Worm (Caenorhabditis elegans) whole organism, L4 larva: Measurements from ENCODE around the gene col-13.

Source experiments
- F44E2.7 ChIP-seq: fragments of 200-800 bp; sonication (Bioruptor generic); IDR thresholded peaks from 2 replicates; pipeline ENCODE4 v2.1.2; 2022; ENCODE audit warnings: missing genetic modification characterization, missing compliant biosample characterization
- aha-1 ChIP-seq: fragments of 150-350 bp; peaks from one replicate; lab custom pipeline; 2014; ENCODE audit warnings: missing biosample characterization, missing genetic modification characterization
- ceh-28 ChIP-seq: fragments of 150-350 bp; optimal IDR thresholded peaks from 2 replicates; lab custom pipeline; 2014; ENCODE audit warnings: missing biosample characterization, missing genetic modification reagents, missing genetic modification characterization
- cey-2 ChIP-seq: sonication (generic microtip); optimal IDR thresholded peaks from 3 replicates; lab custom pipeline; 2017; ENCODE audit warnings: missing genetic modification characterization, mild to moderate bottlenecking, missing compliant biosample characterization, antibody characterized with exemption, borderline replicate concordance; ENCODE audit not compliant: insufficient read depth
- ctbp-1 ChIP-seq: fragments of 200-800 bp; sonication (Bioruptor generic); IDR thresholded peaks from 2 replicates; pipeline ENCODE4 v1.3.6; 2022; ENCODE audit warnings: missing genetic modification reagents, missing genetic modification characterization, missing compliant biosample characterization
- daf-16 ChIP-seq, 3 experiments: sonication (generic microtip); optimal IDR thresholded peaks; 2 replicates each; lab custom pipeline; 2016 to 2017; ENCODE audit warnings: missing genetic modification characterization in 3 of 3, missing genetic modification reagents in 3 of 3, mild to moderate bottlenecking in 2 of 3, missing compliant biosample characterization in 2 of 3, missing biosample characterization in 1 of 3, moderate library complexity in 1 of 3
- dmd-9 ChIP-seq: fragments of 200-800 bp; sonication (Bioruptor generic); IDR thresholded peaks from 2 replicates; pipeline ENCODE4 v1.3.6; 2022; ENCODE audit warnings: missing genetic modification reagents, missing genetic modification characterization, missing compliant biosample characterization
- fkh-10 ChIP-seq: fragments of 150-350 bp; optimal IDR thresholded peaks from 2 replicates; lab custom pipeline; 2014; ENCODE audit warnings: missing biosample characterization, missing genetic modification reagents, missing genetic modification characterization
- fos-1 ChIP-seq: fragments of 150-350 bp; optimal IDR thresholded peaks from 2 replicates; lab custom pipeline; 2014; ENCODE audit warnings: missing biosample characterization, missing genetic modification characterization
- hif-1 ChIP-seq, 2 experiments: sonication (generic microtip); optimal IDR thresholded peaks; 2 replicates each; lab custom pipeline; 2016 to 2017; ENCODE audit warnings: missing compliant biosample characterization in 2 of 2, missing genetic modification characterization in 2 of 2, missing genetic modification reagents in 2 of 2, missing genotype in 2 of 2, mild to moderate bottlenecking in 1 of 2
- hlh-11 ChIP-seq: fragments of 200-800 bp; sonication (Bioruptor generic); optimal IDR thresholded peaks from 2 replicates; lab custom pipeline; 2018; ENCODE audit warnings: mild to moderate bottlenecking, missing genetic modification characterization, missing compliant biosample characterization
- hlh-30 ChIP-seq: sonication (generic microtip); optimal IDR thresholded peaks from 2 replicates; lab custom pipeline; 2017; ENCODE audit warnings: antibody characterized with exemption, mild to moderate bottlenecking, missing genetic modification characterization, missing compliant biosample characterization; ENCODE audit not compliant: insufficient read depth
- hmg-1.1 ChIP-seq: fragments of 200-800 bp; sonication (Bioruptor generic); IDR thresholded peaks from 2 replicates; pipeline ENCODE4 v1.3.6; 2022; ENCODE audit warnings: missing genetic modification reagents, missing genetic modification characterization, missing compliant biosample characterization
- lin-15B ChIP-seq: fragments of 150-350 bp; sonication (generic microtip); optimal IDR thresholded peaks from 3 replicates; lab custom pipeline; 2014; ENCODE audit warnings: missing biosample characterization, missing genetic modification characterization
- lin-39 ChIP-seq: fragments of 150-350 bp; optimal IDR thresholded peaks from 2 replicates; lab custom pipeline; 2014; ENCODE audit warnings: missing biosample characterization, missing genetic modification reagents, missing genetic modification characterization
- lsy-2 ChIP-seq, 2 experiments: fragments of 150-350 bp in 1 of 2; sonication (generic microtip) in 1 of 2; optimal IDR thresholded peaks; 2 replicates each; lab custom pipeline; 2014 to 2017; ENCODE audit warnings: missing biosample characterization in 2 of 2, missing genetic modification characterization in 2 of 2
- madf-5 ChIP-seq, 2 experiments: fragments of 200-800 bp; sonication (Bioruptor generic); IDR thresholded peaks; 2 replicates each; pipeline ENCODE4 v1.3.6; 2022; ENCODE audit warnings: missing compliant biosample characterization in 2 of 2, missing genetic modification characterization in 2 of 2
- madf-9 ChIP-seq: fragments of 200-800 bp; sonication (Bioruptor generic); conservative IDR thresholded peaks from 2 replicates; pipeline ENCODE4 v1.3.6; 2022; ENCODE audit warnings: missing genetic modification reagents, missing genetic modification characterization, missing compliant biosample characterization
- mdl-1 ChIP-seq, 2 experiments: fragments of 150-350 bp in 1 of 2; sonication (generic microtip) in 1 of 2; optimal IDR thresholded peaks; 2 replicates each; lab custom pipeline; 2014 to 2017; ENCODE audit warnings: missing biosample characterization in 2 of 2, missing genetic modification characterization in 2 of 2
- mep-1 ChIP-seq: fragments of 150-350 bp; sonication (generic microtip); optimal IDR thresholded peaks from 3 replicates; lab custom pipeline; 2014; ENCODE audit warnings: missing biosample characterization, missing genetic modification characterization
- nhr-237 ChIP-seq: sonication (generic microtip); optimal IDR thresholded peaks from 2 replicates; lab custom pipeline; 2017; ENCODE audit warnings: missing biosample characterization, missing genetic modification characterization
- nhr-48 ChIP-seq: sonication (generic microtip); optimal IDR thresholded peaks from 2 replicates; lab custom pipeline; 2016; ENCODE audit warnings: mild to moderate bottlenecking, missing genetic modification characterization, missing compliant biosample characterization
- nhr-6 ChIP-seq: fragments of 150-350 bp; optimal IDR thresholded peaks from 2 replicates; lab custom pipeline; 2014; ENCODE audit warnings: missing biosample characterization, missing genetic modification characterization
- nhr-77 ChIP-seq: fragments of 150-350 bp; optimal IDR thresholded peaks from 2 replicates; lab custom pipeline; 2014; ENCODE audit warnings: missing biosample characterization, missing genetic modification characterization
- pqm-1 ChIP-seq: sonication (generic microtip); optimal IDR thresholded peaks from 2 replicates; lab custom pipeline; 2017; ENCODE audit warnings: missing biosample characterization, missing genetic modification characterization
- spr-1 ChIP-seq: sonication (generic microtip); optimal IDR thresholded peaks from 2 replicates; lab custom pipeline; 2016; ENCODE audit warnings: mild to moderate bottlenecking, missing genetic modification characterization, missing compliant biosample characterization
- unc-62 ChIP-seq, 3 experiments: fragments of 150-350 bp in 1 of 3; sonication (generic microtip); optimal IDR thresholded peaks in 2 of 3; peaks in 1 of 3; 1 replicate in 1 of 3; 2 replicates in 2 of 3; lab custom pipeline; 2014 to 2017; ENCODE audit warnings: missing biosample characterization in 3 of 3, missing genetic modification characterization in 3 of 3, missing genetic modification reagents in 3 of 3, missing genotype in 1 of 3
- zfp-3 ChIP-seq: fragments of 200-800 bp; sonication (Bioruptor generic); conservative IDR thresholded peaks from 2 replicates; pipeline ENCODE4 v1.3.6; 2022; ENCODE audit warnings: missing genetic modification reagents, missing genetic modification characterization, missing compliant biosample characterization

Gene col-13

DNA sequence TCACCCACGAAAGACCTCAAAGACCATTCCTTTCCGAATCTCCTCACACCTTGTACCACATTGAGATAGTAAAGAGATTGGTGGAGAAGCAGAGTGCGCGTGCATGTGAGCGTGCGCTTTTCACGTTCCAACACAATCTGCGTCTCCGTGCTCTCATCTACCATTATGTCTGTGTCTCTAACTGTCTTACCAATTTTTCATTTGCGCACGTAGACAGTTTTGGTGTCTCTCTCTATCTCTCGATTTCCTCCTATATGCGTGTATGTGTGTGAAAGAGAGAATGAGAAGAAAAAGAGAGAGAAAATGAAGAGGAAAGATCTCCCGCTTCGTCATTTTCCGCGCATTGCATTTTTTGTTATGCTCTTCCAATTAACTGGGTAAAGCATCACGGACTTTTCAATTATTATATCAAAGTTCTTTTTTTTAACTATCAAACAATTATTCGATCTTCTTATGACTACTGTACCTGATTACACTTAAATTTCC is 44.9 kb upstream of the col-13 start (continued):
- TF ChIP-seq dmd-9 (GFP tag; lab: Robert Waterston, UW): peak; percentile 57; the same call in 1 of the 2 replicates
- TF ChIP-seq nhr-6 (tag; lab: Kevin White, UChicago): peak; percentile 96
- peak; percentile 83 for TF ChIP-seq hmg-1.1 (GFP tag; lab: Robert Waterston, UW)
- 0 out of 2 replicates have a peak, but pooled peaks have one; percentile 48 for TF ChIP-seq zfp-3 (GFP tag; lab: Robert Waterston, UW)
- TF ChIP-seq cey-2 (tag; lab: Kevin White, UChicago): peak; percentile 89

DNA sequence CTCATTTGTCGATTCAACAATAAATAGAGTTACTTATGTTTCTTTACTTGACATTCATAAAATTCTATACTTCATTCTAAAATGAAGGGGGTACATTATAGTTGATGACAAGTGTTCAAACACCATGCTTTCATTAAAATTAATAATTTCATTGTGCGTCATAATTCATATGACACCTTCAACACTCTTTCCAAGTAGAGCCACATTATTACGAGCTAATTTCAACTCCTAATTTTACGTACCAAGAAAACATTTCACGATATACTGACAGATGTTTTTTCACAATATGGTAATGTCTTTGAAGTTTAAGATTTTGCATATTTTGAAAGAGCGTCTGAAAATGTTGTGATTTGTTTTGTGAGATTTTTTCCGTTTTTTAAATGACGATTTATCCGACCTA is 43.8 kb upstream of the col-13 start:
- TF ChIP-seq mep-1 (tag; lab: Kevin White, UChicago) (no peak), nhr-48 (tag; lab: Kevin White, UChicago) (peak; percentile 0), aha-1 (tag; lab: Kevin White, UChicago) (peak; percentile 85)

DNA sequence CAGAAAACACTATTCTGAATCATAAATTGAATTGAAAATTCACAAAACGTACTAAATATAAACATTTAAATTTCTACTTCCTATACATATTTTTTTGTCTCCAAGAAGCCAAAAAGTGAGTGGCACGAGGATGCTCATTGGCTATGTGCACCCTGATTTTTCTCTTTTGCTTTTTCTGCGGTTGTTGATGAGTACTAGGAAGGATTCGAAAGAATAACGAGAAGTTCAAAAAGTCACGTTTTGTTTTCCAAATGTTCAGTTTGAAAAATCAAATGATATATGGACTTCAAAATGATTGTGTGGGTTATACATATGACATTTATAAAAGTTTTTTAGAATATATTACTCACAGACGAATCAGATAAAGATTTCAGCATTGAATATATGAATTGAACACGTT is 43.0 kb upstream of the col-13 start:
- TF ChIP-seq madf-5 (GFP tag; IDR thresholded peaks at IDR 0.05; lab: Robert Waterston, UW) (no peak), hif-1 (tag; optimal IDR thresholded peaks at IDR 0.05; lab: Kevin White, UChicago) (peak in 1 of 2 experiments; percentile 89), lsy-2 (tag; optimal IDR thresholded peaks at IDR 0.05; lab: Kevin White, UChicago) (peak in 1 of 2 experiments; percentile 21), hlh-30 (tag; lab: Kevin White, UChicago) (peak; percentile 56), aha-1 (tag; lab: Kevin White, UChicago) (peak; percentile 86), pqm-1 (tag; lab: Kevin White, UChicago) (no peak), mdl-1 (tag; optimal IDR thresholded peaks at IDR 0.05; lab: Kevin White, UChicago) (peak in 1 of 2 experiments; percentile 9), daf-16 (GFP tag; optimal IDR thresholded peaks at IDR 0.05; lab: Kevin White, UChicago) (peak in 1 of 2 experiments; percentile 1), daf-16 (tag; optimal IDR thresholded peaks at IDR 0.05; lab: Kevin White, UChicago) (no peak), lin-39 (tag; lab: Kevin White, UChicago) (no peak), lin-15B (tag; lab: Kevin White, UChicago) (no peak)

DNA sequence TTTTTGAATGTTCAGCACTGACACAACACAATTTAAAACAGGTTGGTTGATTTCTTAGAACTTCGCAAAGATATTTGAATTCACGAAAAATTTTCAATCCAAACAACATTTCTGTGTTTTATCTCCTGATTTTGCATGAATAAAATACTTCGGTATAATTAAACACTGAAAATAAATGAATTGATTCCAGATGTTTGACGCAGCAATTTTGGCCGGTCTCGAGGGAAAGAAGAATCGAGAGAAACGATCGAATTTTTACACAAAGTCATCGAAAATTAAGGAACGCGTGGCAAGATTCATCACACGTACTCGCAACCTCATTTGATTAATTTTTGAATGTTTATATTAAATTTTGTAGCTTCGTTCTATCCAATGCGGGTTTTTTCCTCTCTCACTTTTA is 42.5 kb upstream of the col-13 start:
- TF ChIP-seq aha-1 (tag; lab: Kevin White, UChicago): peak; percentile 27
- TF ChIP-seq fkh-10 (GFP tag; lab: Kevin White, UChicago): no peak
- no peak for TF ChIP-seq ceh-28 (tag; lab: Kevin White, UChicago)

DNA sequence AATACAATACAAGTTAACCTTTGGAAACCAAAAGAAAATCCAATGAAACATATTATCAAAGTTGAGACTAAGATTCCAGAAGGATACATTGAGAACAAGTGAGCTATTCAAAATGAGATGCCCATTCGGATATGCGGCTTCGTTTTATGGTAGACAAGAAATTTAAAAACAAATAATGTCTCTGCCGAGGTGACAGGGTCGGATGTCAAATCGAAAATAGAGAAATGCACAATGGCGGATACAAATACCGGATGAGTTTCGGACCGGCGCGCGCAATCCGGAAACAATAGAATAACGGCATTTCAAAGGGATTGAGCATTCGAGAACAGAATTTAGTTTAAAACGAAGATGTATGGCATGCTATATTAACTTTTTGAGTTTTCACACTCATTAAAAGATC is 41.6 kb upstream of the col-13 start, which contains the start of gene F22E12.3:
Gene F22E12.3 (minus strand): TSS at position 101 of the 400 bp plus-strand sequence.
- no peak for TF ChIP-seq F44E2.7 (GFP tag; lab: Robert Waterston, UW)
- no peak for TF ChIP-seq hlh-11 (tag; lab: Kevin White, UChicago)
- no peak for TF ChIP-seq nhr-77 (tag; lab: Kevin White, UChicago)
- TF ChIP-seq fos-1 (tag; lab: Kevin White, UChicago): no peak
- TF ChIP-seq nhr-237 (tag; lab: Kevin White, UChicago): no peak
- TF ChIP-seq ctbp-1 (GFP tag; lab: Robert Waterston, UW): no peak
- no peak for TF ChIP-seq lsy-2 (tag; optimal IDR thresholded peaks at IDR 0.05; lab: Kevin White, UChicago)

DNA sequence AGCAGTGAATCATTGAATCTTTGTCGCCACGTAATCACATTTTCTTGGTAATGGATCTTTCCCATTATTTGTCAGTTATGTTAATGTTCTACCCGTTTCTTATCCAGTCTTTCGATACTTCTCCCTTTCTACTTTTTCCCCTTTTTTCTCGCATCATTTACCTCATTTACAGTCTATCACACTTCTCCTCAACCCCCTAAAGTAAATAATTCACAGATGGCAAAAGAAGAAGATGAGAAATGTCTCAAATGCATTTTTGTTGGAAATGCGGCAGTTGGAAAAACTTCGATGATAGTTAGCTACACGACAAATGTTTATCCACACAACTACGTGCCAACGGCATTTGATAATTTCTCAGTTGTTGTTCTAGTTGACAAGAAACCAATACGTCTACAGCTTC is 40.4 kb upstream of the col-13 start, which contains the start of gene chw-1:
Gene chw-1 (plus strand): TSS at position 217 of the 400 bp plus-strand sequence.
- TF ChIP-seq madf-9: no peak
- TF ChIP-seq spr-1 (tag; lab: Kevin White, UChicago): no peak
- peak in 1 of 2 experiments; percentile 94 for TF ChIP-seq unc-62 (GFP tag; optimal IDR thresholded peaks at IDR 0.05 in 1 of 2; lab: Kevin White, UChicago)
- TF ChIP-seq unc-62 (tag; optimal IDR thresholded peaks at IDR 0.05; lab: Kevin White, UChicago): no peak
